Worm (Caenorhabditis elegans): Measurements from ENCODE around the gene him-8.

DNA sequence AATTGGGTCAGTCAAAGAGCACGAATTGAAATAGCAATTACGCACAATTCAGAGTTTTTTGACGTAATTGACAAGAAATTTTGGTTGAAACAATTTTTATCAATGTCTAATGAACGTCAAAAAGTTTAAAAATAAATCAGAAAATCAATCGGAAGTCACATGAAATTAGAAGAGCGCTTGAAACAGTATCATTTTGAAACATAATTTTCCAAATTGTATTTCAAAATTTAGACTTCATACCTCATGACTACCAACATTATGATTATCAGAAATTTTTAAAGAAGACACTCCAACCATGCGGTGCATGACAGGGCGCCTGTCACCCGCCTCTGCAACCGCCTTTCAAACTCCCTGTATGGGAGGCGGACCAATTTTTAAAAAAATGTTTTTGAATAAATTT lies 48.4 kb upstream of the him-8 start:
- TF ChIP-seq hmg-4 (GFP tag; optimal IDR thresholded peaks at IDR 0.05): no peak
- TF ChIP-seq sea-1 (GFP tag; conservative IDR thresholded peaks at IDR 0.05): no peak
- no peak for TF ChIP-seq aly-1 (tag; optimal IDR thresholded peaks at IDR 0.05)
- no peak for TF ChIP-seq ama-1 (optimal IDR thresholded peaks at IDR 0.05)
- no peak for TF ChIP-seq ceh-13 (GFP tag; optimal IDR thresholded peaks at IDR 0.05)
- TF ChIP-seq ceh-36 (tag; optimal IDR thresholded peaks at IDR 0.05): no peak
- TF ChIP-seq scrt-1 (GFP tag; IDR thresholded peaks at IDR 0.05): no peak
- TF ChIP-seq tbx-37 (GFP tag; conservative IDR thresholded peaks at IDR 0.05): no peak
- no peak for TF ChIP-seq B0310.2 (tag; optimal IDR thresholded peaks at IDR 0.05)
- no peak for TF ChIP-seq pes-1 (GFP tag; IDR thresholded peaks at IDR 0.05)
- TF ChIP-seq hmbx-1 (tag; optimal IDR thresholded peaks at IDR 0.05): no peak
- TF ChIP-seq flt-1 (GFP tag; IDR thresholded peaks at IDR 0.05): no peak
- no peak for TF ChIP-seq hnd-1 (tag; optimal IDR thresholded peaks at IDR 0.05)
- TF ChIP-seq F13C5.2 (tag; optimal IDR thresholded peaks at IDR 0.05): no peak

All from whole organism, early embryonic.